Fruit fly (Drosophila melanogaster): ENCODE data around the gene Sfp33A4.

The Sfp33A4 gene

DNA sequence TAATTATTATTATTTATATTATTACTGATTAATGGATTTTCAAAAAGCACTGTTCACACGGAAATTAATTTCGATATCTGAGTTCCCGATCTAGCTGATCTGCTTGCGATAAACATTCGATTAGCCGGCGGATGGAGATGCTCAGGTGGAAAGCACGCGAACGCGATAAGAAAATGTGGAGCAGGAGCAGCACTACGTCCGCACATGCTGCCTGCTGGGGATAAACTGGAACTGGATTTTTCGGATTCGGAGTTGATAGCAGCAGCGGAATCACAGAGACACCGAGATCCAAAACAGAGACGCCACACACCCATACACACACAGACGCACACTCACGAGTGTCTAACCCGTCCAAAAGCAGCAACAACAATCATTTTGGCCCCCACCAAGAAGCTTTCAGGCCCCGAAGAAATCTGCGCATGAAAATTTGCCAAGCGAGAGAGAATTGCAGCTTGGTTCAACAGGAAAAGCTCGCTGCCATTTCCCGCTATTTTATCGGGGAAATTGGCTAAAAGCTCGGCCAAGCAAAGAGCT, 37.3 kb downstream of the Sfp33A4 start:
- TF ChIP-seq OdsH (GFP tag; optimal IDR thresholded peaks at IDR 0.05), result no peak
- TF ChIP-seq pan (optimal IDR thresholded peaks at IDR 0.05), result no peak
- TF ChIP-seq lola (GFP tag; optimal IDR thresholded peaks at IDR 0.05), result no peak
- TF ChIP-seq N (GFP tag; optimal IDR thresholded peaks at IDR 0.05), result no peak
- no peak for TF ChIP-seq GATAd (GFP tag; optimal IDR thresholded peaks at IDR 0.05)
- no peak for TF ChIP-seq sage (GFP tag; optimal IDR thresholded peaks at IDR 0.05)
- TF ChIP-seq CG9705 (GFP tag; optimal IDR thresholded peaks at IDR 0.05), result no peak

DNA sequence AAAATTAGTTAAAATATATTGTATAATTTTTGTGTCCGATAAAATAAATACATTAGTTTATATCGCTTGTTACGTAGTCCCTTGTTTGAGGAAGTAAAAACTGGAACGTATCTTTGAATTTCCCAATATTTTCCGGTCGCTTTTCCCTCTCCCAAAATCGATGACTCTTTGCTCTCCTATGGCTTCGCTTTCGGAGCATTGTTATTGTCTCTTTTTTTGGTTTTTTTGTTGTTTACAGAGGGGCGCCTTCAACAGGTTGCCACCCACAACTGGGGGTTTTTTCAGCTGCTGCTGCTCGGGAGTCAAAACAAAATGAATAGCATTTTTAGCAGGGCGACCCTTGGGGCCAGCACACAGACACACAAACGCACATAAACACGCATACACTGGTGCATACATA, 37.8 kb downstream of the Sfp33A4 start:
- TF ChIP-seq tai (GFP tag; optimal IDR thresholded peaks at IDR 0.05) (no peak), Rel (GFP tag; optimal IDR thresholded peaks at IDR 0.05) (no peak), Rel (tag; optimal IDR thresholded peaks at IDR 0.05) (no peak), Abd-B (GFP tag; optimal IDR thresholded peaks at IDR 0.05) (no peak), ey (GFP tag; optimal IDR thresholded peaks at IDR 0.05) (no peak), foxo (GFP tag; optimal IDR thresholded peaks at IDR 0.05) (no peak), Hr78 (GFP tag; optimal IDR thresholded peaks at IDR 0.05) (no peak), sv (GFP tag; optimal IDR thresholded peaks at IDR 0.05) (no peak), dl (GFP tag; optimal IDR thresholded peaks at IDR 0.05; ENCODE audit: insufficient read depth in 1 of 2, partially characterized antibody in 2 of 2) (no peak), woc (GFP tag; optimal IDR thresholded peaks at IDR 0.05) (no peak), jim (GFP tag; optimal IDR thresholded peaks at IDR 0.05) (no peak), sage (GFP tag; optimal IDR thresholded peaks at IDR 0.05) (no peak), Sp1 (GFP tag; optimal IDR thresholded peaks at IDR 0.05) (no peak), GATAd (GFP tag; optimal IDR thresholded peaks at IDR 0.05) (no peak), Dif (GFP tag; optimal IDR thresholded peaks at IDR 0.05; ENCODE audit: partially characterized antibody) (no peak)

DNA sequence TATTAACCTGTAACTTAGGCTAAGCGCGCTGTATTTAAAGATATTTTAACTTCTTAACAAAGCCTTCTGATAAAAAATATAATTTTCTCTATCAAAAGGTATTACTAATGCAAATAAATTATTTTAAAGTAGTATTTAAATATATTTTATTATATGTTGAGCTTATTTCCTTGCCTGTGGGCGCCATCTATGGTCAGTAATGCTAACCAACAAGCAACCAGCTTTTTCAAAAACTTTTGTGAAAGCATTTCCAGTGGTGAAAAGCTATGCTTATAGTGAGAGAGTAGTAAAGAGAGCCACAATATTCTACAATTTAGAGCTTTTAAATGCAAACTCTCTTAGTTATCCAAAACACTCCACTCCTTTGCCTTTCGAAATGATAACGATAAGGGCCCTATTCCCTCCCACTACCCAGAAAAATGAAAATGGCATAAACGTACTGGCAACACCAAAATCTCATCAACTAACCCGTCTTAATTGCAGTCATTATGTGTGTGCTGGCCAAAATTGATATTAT, 41.8 kb downstream of the Sfp33A4 start:
- TF ChIP-seq dmrt93B (GFP tag; optimal IDR thresholded peaks at IDR 0.05), result no peak
- TF ChIP-seq Sp1 (GFP tag; optimal IDR thresholded peaks at IDR 0.05), result no peak
- TF ChIP-seq foxo (GFP tag; optimal IDR thresholded peaks at IDR 0.05), result no peak
- no peak for TF ChIP-seq dsf (GFP tag; optimal IDR thresholded peaks at IDR 0.05; ENCODE audit: borderline replicate concordance)
- no peak for TF ChIP-seq CG32264 (GFP tag; optimal IDR thresholded peaks at IDR 0.05)
- no peak for TF ChIP-seq jim (GFP tag; optimal IDR thresholded peaks at IDR 0.05)
- no peak for TF ChIP-seq tai (GFP tag; optimal IDR thresholded peaks at IDR 0.05)
- no peak for TF ChIP-seq lola (GFP tag; optimal IDR thresholded peaks at IDR 0.05)
- no peak for TF ChIP-seq woc (GFP tag; optimal IDR thresholded peaks at IDR 0.05)
- no peak for TF ChIP-seq ey (GFP tag; optimal IDR thresholded peaks at IDR 0.05)
- TF ChIP-seq h (GFP tag; optimal IDR thresholded peaks at IDR 0.05), result no peak
- no peak for TF ChIP-seq Myc (optimal IDR thresholded peaks at IDR 0.05)
- TF ChIP-seq psq (GFP tag; optimal IDR thresholded peaks at IDR 0.05), result no peak
- TF ChIP-seq rgr (GFP tag; optimal IDR thresholded peaks at IDR 0.05), result no peak
- TF ChIP-seq Jra (GFP tag; optimal IDR thresholded peaks at IDR 0.05), result no peak
- TF ChIP-seq CG9705 (GFP tag; optimal IDR thresholded peaks at IDR 0.05), result no peak
- no peak for TF ChIP-seq Abd-B (GFP tag; optimal IDR thresholded peaks at IDR 0.05)
- TF ChIP-seq Dif (GFP tag; optimal IDR thresholded peaks at IDR 0.05; ENCODE audit: partially characterized antibody), result no peak

Measured in whole organism, wandering third instar larva.